Worm (Caenorhabditis elegans): Measurements from ENCODE around the gene tpk-1.

ce11 chrIII:8904044-8904443 is 7.9 kb upstream of the tpk-1 start, which contains the start of gene lin-9:
- TF ChIP-seq nhr-237 (tag; optimal IDR thresholded peaks at IDR 0.05) = peak; percentile 88
- TF ChIP-seq blmp-1 (tag; optimal IDR thresholded peaks at IDR 0.05) = peak; percentile 43
- peak; percentile 89 for TF ChIP-seq lin-13 (tag; optimal IDR thresholded peaks at IDR 0.05)
- no peak for TF ChIP-seq nhr-76 (tag; optimal IDR thresholded peaks at IDR 0.05)
- peak; percentile 89 for TF ChIP-seq mep-1 (tag; optimal IDR thresholded peaks at IDR 0.05)
- peak; percentile 61 for TF ChIP-seq unc-62 (GFP tag; optimal IDR thresholded peaks at IDR 0.05)
- TF ChIP-seq ceh-39 (tag; optimal IDR thresholded peaks at IDR 0.05) = peak; percentile 77
- TF ChIP-seq mab-5 (tag; optimal IDR thresholded peaks at IDR 0.05) = no peak
- peak; percentile 60 for TF ChIP-seq ces-1 (GFP tag; optimal IDR thresholded peaks at IDR 0.05)
- TF ChIP-seq lsy-2 (tag; optimal IDR thresholded peaks at IDR 0.05) = peak; percentile 99
- TF ChIP-seq ztf-11 (tag; optimal IDR thresholded peaks at IDR 0.05) = peak; percentile 11

Measured in whole organism, mixed stage, embryonic.